Fruit fly (Drosophila melanogaster) whole organism, wandering third instar larva: Measurements from ENCODE around the gene cv-c.

Experiments used
- Abd-B ChIP-seq: fragments of >200 bp; optimal IDR thresholded peaks from 2 replicates; lab custom pipeline; 2017; ENCODE audit warnings: missing biosample characterization, missing genetic modification characterization
- CG32264 ChIP-seq: fragments of 200-800 bp; sonication (Bioruptor generic); optimal IDR thresholded peaks from 2 replicates; lab custom pipeline; 2016; ENCODE audit warnings: missing biosample characterization, missing genetic modification characterization
- CG9705 ChIP-seq: fragments of 200-800 bp; sonication (Bioruptor generic); optimal IDR thresholded peaks from 2 replicates; lab custom pipeline; 2018; ENCODE audit warnings: missing biosample characterization, mild to moderate bottlenecking, missing genetic modification characterization
- CrebA ChIP-seq: fragments of 200-800 bp; sonication (Bioruptor generic); optimal IDR thresholded peaks from 2 replicates; lab custom pipeline; 2016; ENCODE audit warnings: missing biosample characterization, mild to moderate bottlenecking, missing genetic modification characterization, borderline replicate concordance
- Dfd ChIP-seq: fragments of >200 bp; optimal IDR thresholded peaks from 2 replicates; lab custom pipeline; 2017; ENCODE audit warnings: missing biosample characterization, missing genetic modification characterization
- Dif ChIP-seq: fragments of 200-275, 200-300 bp; sonication (Bioruptor generic); optimal IDR thresholded peaks from 2 replicates; lab custom pipeline; 2018; ENCODE audit warnings: missing biosample characterization, missing genetic modification characterization; ENCODE audit not compliant: partially characterized antibody
- GATAd ChIP-seq: sonication (Bioruptor generic); optimal IDR thresholded peaks from 2 replicates; lab custom pipeline; 2016; ENCODE audit warnings: missing biosample characterization, missing genetic modification characterization
- HLH106 ChIP-seq: fragments of 200-800 bp; optimal IDR thresholded peaks from 3 replicates; lab custom pipeline; 2019; ENCODE audit warnings: missing biosample characterization, mild to moderate bottlenecking, missing genetic modification characterization, moderate library complexity
- Hnf4 ChIP-seq: fragments of 200-800 bp; sonication (Bioruptor generic); optimal IDR thresholded peaks from 2 replicates; lab custom pipeline; 2016; ENCODE audit warnings: missing biosample characterization, mild to moderate bottlenecking, missing genetic modification characterization
- Hr78 ChIP-seq: fragments of >200 bp; optimal IDR thresholded peaks from 2 replicates; lab custom pipeline; 2017; ENCODE audit warnings: missing biosample characterization, missing genetic modification characterization
- Hr83 ChIP-seq: fragments of 200-300 bp; sonication (Bioruptor generic); optimal IDR thresholded peaks from 2 replicates; lab custom pipeline; 2016; ENCODE audit warnings: missing biosample characterization, mild to moderate bottlenecking, missing genetic modification characterization, moderate library complexity; ENCODE audit not compliant: poor library complexity, severe bottlenecking
- Jra ChIP-seq: sonication (Bioruptor generic); optimal IDR thresholded peaks from 2 replicates; lab custom pipeline; 2016; ENCODE audit warnings: missing biosample characterization, missing genetic modification characterization
- Mio ChIP-seq: sonication (Bioruptor generic); optimal IDR thresholded peaks from 2 replicates; lab custom pipeline; 2016; ENCODE audit warnings: missing biosample characterization, missing genetic modification characterization
- Myc ChIP-seq: fragments of >200 bp; optimal IDR thresholded peaks from 2 replicates; lab custom pipeline; 2017
- N ChIP-seq: fragments of >200 bp; optimal IDR thresholded peaks from 2 replicates; lab custom pipeline; 2018; ENCODE audit warnings: missing biosample characterization, missing external identifiers, missing genetic modification characterization
- OdsH ChIP-seq: fragments of 200-800 bp; sonication (Bioruptor generic); optimal IDR thresholded peaks from 2 replicates; lab custom pipeline; 2016; ENCODE audit warnings: missing biosample characterization, mild to moderate bottlenecking, missing genetic modification characterization
- Rel ChIP-seq, 2 experiments: fragments of 200-800 bp; sonication (Bioruptor generic) in 1 of 2; optimal IDR thresholded peaks; 2 replicates in 1 of 2; 3 replicates in 1 of 2; lab custom pipeline; 2016 to 2019; ENCODE audit warnings: mild to moderate bottlenecking in 2 of 2, missing biosample characterization in 2 of 2, missing genetic modification characterization in 2 of 2, moderate library complexity in 1 of 2
- Sp1 ChIP-seq: fragments of 200-800 bp; sonication (Bioruptor generic); optimal IDR thresholded peaks from 3 replicates; lab custom pipeline; 2019; ENCODE audit warnings: missing biosample characterization, mild to moderate bottlenecking, missing genetic modification characterization, moderate library complexity
- Vsx2 ChIP-seq: fragments of 200-300, 225-300 bp; sonication (Bioruptor generic); optimal IDR thresholded peaks from 2 replicates; lab custom pipeline; 2018; ENCODE audit warnings: missing biosample characterization, missing genetic modification characterization; ENCODE audit not compliant: partially characterized antibody
- br ChIP-seq: fragments of 200-800 bp; sonication (Bioruptor generic); optimal IDR thresholded peaks from 2 replicates; lab custom pipeline; 2016; ENCODE audit warnings: missing biosample characterization, missing genetic modification characterization
- brk ChIP-seq: fragments of 200-800 bp; sonication (Bioruptor generic); optimal IDR thresholded peaks from 2 replicates; lab custom pipeline; 2016; ENCODE audit warnings: missing biosample characterization, mild to moderate bottlenecking, missing genetic modification characterization
- dl ChIP-seq, 2 experiments: fragments of 175-275, 200-275 bp in 1 of 2; fragments of 200-275 bp in 1 of 2; sonication (Bioruptor generic); optimal IDR thresholded peaks; lab custom pipeline; 2018; ENCODE audit warnings: mild to moderate bottlenecking in 2 of 2, missing biosample characterization in 2 of 2, missing genetic modification characterization in 2 of 2, moderate library complexity in 2 of 2; ENCODE audit not compliant: partially characterized antibody in 2 of 2, insufficient read depth in 1 of 2
- dmrt93B ChIP-seq: fragments of 200-800 bp; sonication (Bioruptor generic); optimal IDR thresholded peaks from 2 replicates; lab custom pipeline; 2018; ENCODE audit warnings: missing biosample characterization, mild to moderate bottlenecking, missing genetic modification characterization
- dsf ChIP-seq: sonication (Bioruptor generic); optimal IDR thresholded peaks from 2 replicates; lab custom pipeline; 2016; ENCODE audit warnings: missing biosample characterization, missing genetic modification characterization, borderline replicate concordance
- ey ChIP-seq: fragments of 200-800 bp; sonication (Bioruptor generic); optimal IDR thresholded peaks from 2 replicates; lab custom pipeline; 2016; ENCODE audit warnings: missing biosample characterization, missing genetic modification characterization
- foxo ChIP-seq, 2 experiments: fragments of 200-800 bp; sonication (Bioruptor generic); optimal IDR thresholded peaks; 2 replicates in 1 of 2; 3 replicates in 1 of 2; lab custom pipeline; 2016 to 2017; ENCODE audit warnings: missing biosample characterization in 2 of 2, missing genetic modification characterization in 2 of 2
- fru ChIP-seq: fragments of 200-800 bp; sonication (Bioruptor generic); optimal IDR thresholded peaks from 3 replicates; lab custom pipeline; 2016; ENCODE audit warnings: missing biosample characterization, mild to moderate bottlenecking, missing genetic modification characterization
- h ChIP-seq: fragments of 200-800 bp; sonication (Bioruptor generic); optimal IDR thresholded peaks from 3 replicates; lab custom pipeline; 2016; ENCODE audit warnings: missing biosample characterization, mild to moderate bottlenecking, missing genetic modification characterization
- lola ChIP-seq: fragments of >200 bp; optimal IDR thresholded peaks from 2 replicates; lab custom pipeline; 2017; ENCODE audit warnings: missing biosample characterization, missing genetic modification characterization
- psq ChIP-seq: fragments of 200-800 bp; sonication (Bioruptor generic); optimal IDR thresholded peaks from 3 replicates; lab custom pipeline; 2017; ENCODE audit warnings: missing biosample characterization, mild to moderate bottlenecking, missing genetic modification characterization, moderate library complexity
- rgr ChIP-seq: fragments of 200-800 bp; sonication (Bioruptor generic); optimal IDR thresholded peaks from 3 replicates; lab custom pipeline; 2016; ENCODE audit warnings: missing biosample characterization, mild to moderate bottlenecking, missing genetic modification characterization
- sage ChIP-seq: fragments of 200-800 bp; sonication (Bioruptor generic); optimal IDR thresholded peaks from 2 replicates; lab custom pipeline; 2016; ENCODE audit warnings: missing biosample characterization, mild to moderate bottlenecking, missing genetic modification characterization
- sv ChIP-seq: fragments of 200-800 bp; sonication (Bioruptor generic); optimal IDR thresholded peaks from 3 replicates; lab custom pipeline; 2016; ENCODE audit warnings: missing biosample characterization, missing genetic modification characterization
- tai ChIP-seq: sonication (Bioruptor generic); optimal IDR thresholded peaks from 2 replicates; lab custom pipeline; 2016; ENCODE audit warnings: missing biosample characterization, missing genetic modification characterization
- woc ChIP-seq: sonication (Bioruptor generic); optimal IDR thresholded peaks from 2 replicates; lab custom pipeline; 2016; ENCODE audit warnings: missing biosample characterization, mild to moderate bottlenecking, missing genetic modification characterization

cv-c gene

DNA sequence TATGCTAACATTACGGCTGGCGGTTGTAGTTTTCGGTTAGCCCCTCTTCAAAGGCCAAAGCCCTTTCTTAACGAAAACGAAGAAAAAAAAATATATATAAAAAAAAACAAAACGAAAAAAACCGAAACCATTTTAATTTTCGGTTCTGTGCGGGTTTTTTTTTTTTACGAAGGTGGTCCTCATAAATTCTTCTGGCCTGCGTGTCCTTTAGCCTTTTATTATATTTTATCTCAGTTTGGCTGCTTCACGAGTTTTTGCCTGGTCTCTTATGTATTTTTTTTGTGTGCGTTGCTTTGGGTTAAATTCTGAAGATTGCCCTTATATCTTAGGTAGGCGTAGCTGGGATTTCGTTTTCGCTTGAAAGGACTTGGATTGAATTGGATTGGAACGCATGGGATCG, 82.9 kb downstream of the cv-c start:
- TF ChIP-seq dmrt93B (GFP tag; lab: Kevin White, UChicago), result no peak
- peak; percentile 76 for TF ChIP-seq CrebA (GFP tag; lab: Kevin White, UChicago)
- no peak for TF ChIP-seq Hr83 (GFP tag; lab: Kevin White, UChicago)
- no peak for TF ChIP-seq foxo (GFP tag; optimal IDR thresholded peaks at IDR 0.05; lab: Kevin White, UChicago)
- TF ChIP-seq sv, result no peak
- peak; percentile 36 for TF ChIP-seq Rel (GFP tag; optimal IDR thresholded peaks at IDR 0.05; lab: Kevin White, UChicago)
- no peak for TF ChIP-seq Rel (tag; optimal IDR thresholded peaks at IDR 0.05; lab: Kevin White, UChicago)
- TF ChIP-seq brk (GFP tag; lab: Kevin White, UChicago), result peak; percentile 64
- TF ChIP-seq fru (GFP tag; lab: Kevin White, UChicago), result peak; percentile 7
- no peak for TF ChIP-seq Hnf4 (GFP tag; lab: Kevin White, UChicago)

DNA sequence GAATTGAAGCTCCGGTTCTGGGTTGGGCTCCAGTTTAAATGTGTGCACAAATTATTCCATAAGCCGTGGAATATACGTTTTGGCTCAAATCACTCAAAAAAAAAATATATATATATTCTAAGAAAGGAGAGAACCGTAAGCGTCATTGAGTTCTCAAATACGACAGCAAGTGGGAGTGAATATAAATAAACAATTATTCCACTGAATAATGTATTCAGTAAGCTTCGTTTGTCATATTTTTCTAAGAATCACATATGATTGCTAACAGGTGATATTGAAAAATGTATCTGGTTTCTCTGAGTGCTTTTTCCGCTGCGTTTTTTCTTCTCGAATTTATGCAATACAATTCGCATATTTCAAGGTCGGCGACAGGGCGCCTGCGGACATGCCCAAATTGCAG, 83.6 kb downstream of the cv-c start:
- peak; percentile 65 for TF ChIP-seq HLH106 (tag; lab: Kevin White, UChicago)
- no peak for TF ChIP-seq dsf
- TF ChIP-seq Hnf4 (GFP tag; lab: Kevin White, UChicago), result peak; percentile 11
- peak; percentile 70 for TF ChIP-seq fru (GFP tag; lab: Kevin White, UChicago)
- TF ChIP-seq sage (GFP tag; lab: Kevin White, UChicago), result peak; percentile 40
- no peak for TF ChIP-seq Vsx2 (GFP tag; lab: Kevin White, UChicago)
- peak; percentile 35 for TF ChIP-seq OdsH
- no peak for TF ChIP-seq Hr78 (GFP tag; lab: Kevin White, UChicago)
- peak; percentile 73 for TF ChIP-seq Sp1 (GFP tag; lab: Kevin White, UChicago)
- TF ChIP-seq foxo (GFP tag; optimal IDR thresholded peaks at IDR 0.05; lab: Kevin White, UChicago), result peak in 1 of 2 experiments; percentile 64
- peak; percentile 49 for TF ChIP-seq CG9705
- TF ChIP-seq dmrt93B (GFP tag; lab: Kevin White, UChicago), result peak; percentile 59
- TF ChIP-seq, all 38 proteins: peak for 9

DNA sequence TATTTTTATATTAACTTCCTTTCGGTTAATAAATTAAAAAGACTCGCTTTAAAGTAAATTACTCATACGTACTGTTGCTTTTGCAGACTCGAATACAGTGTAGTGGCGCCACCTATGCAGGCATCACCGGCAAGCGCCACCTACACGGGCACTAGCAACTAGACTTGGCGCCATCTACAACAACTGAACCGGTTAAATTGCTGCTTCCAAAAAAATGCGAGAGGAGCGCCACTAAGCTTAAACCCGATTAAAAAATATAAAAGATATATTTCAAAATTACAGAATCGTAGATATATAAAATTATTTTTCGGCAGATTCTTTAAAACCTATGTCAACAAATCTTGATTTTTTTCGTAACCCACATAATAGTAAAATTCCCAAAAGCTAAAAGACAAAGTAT, 90.2 kb downstream of the cv-c start:
- TF ChIP-seq Hnf4 (GFP tag; lab: Kevin White, UChicago), result peak; percentile 62
- TF ChIP-seq Abd-B (GFP tag; lab: Kevin White, UChicago), result no peak
- peak; percentile 52 for TF ChIP-seq ey
- TF ChIP-seq Dif (GFP tag; lab: Kevin White, UChicago), result no peak
- TF ChIP-seq HLH106 (tag; lab: Kevin White, UChicago), result peak; percentile 82
- peak in 1 of 2 experiments; percentile 86 for TF ChIP-seq foxo (GFP tag; optimal IDR thresholded peaks at IDR 0.05; lab: Kevin White, UChicago)
- TF ChIP-seq brk (GFP tag; lab: Kevin White, UChicago), result peak; percentile 32
- peak; percentile 77 for TF ChIP-seq Hr83 (GFP tag; lab: Kevin White, UChicago)
- TF ChIP-seq Jra (GFP tag; lab: Kevin White, UChicago), result no peak
- peak; percentile 91 for TF ChIP-seq h (GFP tag; lab: Kevin White, UChicago)
- no peak for TF ChIP-seq CG32264 (GFP tag; lab: Kevin White, UChicago)
- TF ChIP-seq woc (GFP tag; lab: Kevin White, UChicago), result no peak
- TF ChIP-seq Sp1 (GFP tag; lab: Kevin White, UChicago), result peak; percentile 46
- peak; percentile 33 for TF ChIP-seq psq (GFP tag; lab: Kevin White, UChicago)
- TF ChIP-seq Rel (GFP tag; optimal IDR thresholded peaks at IDR 0.05; lab: Kevin White, UChicago), result no peak
- TF ChIP-seq Rel (tag; optimal IDR thresholded peaks at IDR 0.05; lab: Kevin White, UChicago), result peak; percentile 29
- TF ChIP-seq fru (GFP tag; lab: Kevin White, UChicago), result peak; percentile 82
- TF ChIP-seq CG9705, result peak; percentile 83
- TF ChIP-seq sv, result no peak
- no peak for TF ChIP-seq lola (GFP tag; lab: Kevin White, UChicago)
- TF ChIP-seq Myc, result peak; percentile 94
- peak; percentile 79 for TF ChIP-seq tai
- TF ChIP-seq OdsH, result peak; percentile 72
- no peak for TF ChIP-seq CrebA (GFP tag; lab: Kevin White, UChicago)
- TF ChIP-seq Mio (GFP tag; lab: Kevin White, UChicago), result no peak
- peak; percentile 73 for TF ChIP-seq br (GFP tag; lab: Kevin White, UChicago)
- peak; percentile 53 for TF ChIP-seq sage (GFP tag; lab: Kevin White, UChicago)
- TF ChIP-seq GATAd (GFP tag; lab: Kevin White, UChicago), result peak; percentile 22
- TF ChIP-seq N, result no peak
- no peak for TF ChIP-seq Dfd (GFP tag; lab: Kevin White, UChicago)
- TF ChIP-seq dmrt93B (GFP tag; lab: Kevin White, UChicago), result peak; percentile 79
- no peak for TF ChIP-seq dl (GFP tag; optimal IDR thresholded peaks at IDR 0.05; lab: Kevin White, UChicago; ENCODE audit: insufficient read depth in 1 of 2, partially characterized antibody in 2 of 2)
- no peak for TF ChIP-seq dsf
- TF ChIP-seq rgr, result peak; percentile 67
